Worm (Caenorhabditis elegans) whole organism, mixed stage, embryonic: ENCODE results near the gene nhr-181.

Source experiments
- M03D4.4 ChIP-seq: sonication (generic microtip); optimal IDR thresholded peaks from 2 replicates; lab custom pipeline; 2017; ENCODE audit warnings: mild to moderate bottlenecking, missing genetic modification characterization, missing compliant biosample characterization
- blmp-1 ChIP-seq: fragments of 150-350 bp; optimal IDR thresholded peaks from 2 replicates; lab custom pipeline; 2014; ENCODE audit warnings: missing biosample characterization, missing genetic modification characterization
- ceh-39 ChIP-seq: fragments of 150-350 bp; optimal IDR thresholded peaks from 2 replicates; lab custom pipeline; 2014; ENCODE audit warnings: missing biosample characterization, missing genetic modification characterization
- ceh-83 ChIP-seq: fragments of 200-800 bp; sonication (Bioruptor generic); optimal IDR thresholded peaks from 2 replicates; lab custom pipeline; 2018; ENCODE audit warnings: mild to moderate bottlenecking, missing genetic modification characterization, missing compliant biosample characterization
- ces-1 ChIP-seq: fragments of 150-350 bp; optimal IDR thresholded peaks from 2 replicates; lab custom pipeline; 2014; ENCODE audit warnings: missing biosample characterization, missing genetic modification reagents, missing genetic modification characterization
- cnd-1 ChIP-seq: fragments of 200-800 bp; sonication (Bioruptor generic); optimal IDR thresholded peaks from 2 replicates; lab custom pipeline; 2018; ENCODE audit warnings: mild to moderate bottlenecking, missing genetic modification characterization, missing compliant biosample characterization
- drap-1 ChIP-seq: fragments of 200-800 bp; sonication (Bioruptor generic); optimal IDR thresholded peaks from 3 replicates; lab custom pipeline; 2018; ENCODE audit warnings: mild to moderate bottlenecking, missing genetic modification characterization, missing compliant biosample characterization
- elt-1 ChIP-seq: sonication (generic microtip); optimal IDR thresholded peaks from 2 replicates; lab custom pipeline; 2017; ENCODE audit warnings: missing genetic modification characterization, mild to moderate bottlenecking, missing compliant biosample characterization, antibody characterized with exemption, moderate library complexity, borderline replicate concordance; ENCODE audit not compliant: insufficient read depth
- elt-3 ChIP-seq: fragments of 150-350 bp; optimal IDR thresholded peaks from 2 replicates; lab custom pipeline; 2014; ENCODE audit warnings: missing biosample characterization, missing genetic modification characterization
- flh-1 ChIP-seq: fragments of 200-800 bp; sonication (Bioruptor generic); optimal IDR thresholded peaks from 2 replicates; lab custom pipeline; 2018; ENCODE audit warnings: mild to moderate bottlenecking, missing genetic modification characterization, moderate library complexity, missing compliant biosample characterization
- ham-2 ChIP-seq: fragments of 200-800 bp; sonication (Bioruptor generic); optimal IDR thresholded peaks from 2 replicates; lab custom pipeline; 2018; ENCODE audit warnings: mild to moderate bottlenecking, missing genetic modification characterization, missing compliant biosample characterization
- hlh-1 ChIP-seq: fragments of 150-350 bp; optimal IDR thresholded peaks from 2 replicates; lab custom pipeline; 2014; ENCODE audit warnings: missing biosample characterization, missing genetic modification reagents, missing genetic modification characterization
- lin-13 ChIP-seq: fragments of 150-350 bp; optimal IDR thresholded peaks from 2 replicates; lab custom pipeline; 2014; ENCODE audit warnings: missing biosample characterization, missing genetic modification characterization
- lin-32 ChIP-seq: fragments of 200-800 bp; sonication (Bioruptor generic); optimal IDR thresholded peaks from 2 replicates; lab custom pipeline; 2018; ENCODE audit warnings: mild to moderate bottlenecking, missing genetic modification characterization, missing compliant biosample characterization
- lsy-2 ChIP-seq: fragments of 150-350 bp; optimal IDR thresholded peaks from 2 replicates; lab custom pipeline; 2014; ENCODE audit warnings: missing biosample characterization, missing genetic modification characterization
- mab-5 ChIP-seq: fragments of 150-350 bp; optimal IDR thresholded peaks from 2 replicates; lab custom pipeline; 2014; ENCODE audit warnings: missing biosample characterization, missing genetic modification characterization
- mep-1 ChIP-seq: fragments of 150-350 bp; optimal IDR thresholded peaks from 2 replicates; lab custom pipeline; 2017; ENCODE audit warnings: missing biosample characterization, missing genetic modification reagents, missing genetic modification characterization, inconsistent platforms
- mls-2 ChIP-seq: sonication (generic microtip); optimal IDR thresholded peaks from 2 replicates; lab custom pipeline; 2016; ENCODE audit warnings: mild to moderate bottlenecking, missing genetic modification characterization, moderate library complexity, missing compliant biosample characterization
- nhr-12 ChIP-seq: fragments of 150-350 bp; optimal IDR thresholded peaks from 2 replicates; lab custom pipeline; 2014; ENCODE audit warnings: missing biosample characterization, missing genetic modification characterization
- nhr-237 ChIP-seq: fragments of 150-350 bp; optimal IDR thresholded peaks from 2 replicates; lab custom pipeline; 2014; ENCODE audit warnings: missing biosample characterization, missing genetic modification characterization
- nhr-28 ChIP-seq: fragments of 150-350 bp; optimal IDR thresholded peaks from 2 replicates; lab custom pipeline; 2014; ENCODE audit warnings: missing biosample characterization, missing genetic modification characterization
- pha-4 ChIP-seq: fragments of 150-350 bp; optimal IDR thresholded peaks from 2 replicates; lab custom pipeline; 2018; ENCODE audit warnings: missing biosample characterization, missing genetic modification reagents, missing genetic modification characterization
- sem-2 ChIP-seq: fragments of 200-800 bp; sonication (Bioruptor generic); optimal IDR thresholded peaks from 2 replicates; lab custom pipeline; 2018; ENCODE audit warnings: mild to moderate bottlenecking, missing genetic modification characterization, missing compliant biosample characterization
- sptf-1 ChIP-seq: sonication (generic microtip); optimal IDR thresholded peaks from 2 replicates; lab custom pipeline; 2017; ENCODE audit warnings: mild to moderate bottlenecking, missing genetic modification characterization, moderate library complexity, missing compliant biosample characterization
- tbx-8 ChIP-seq: fragments of 200-800 bp; sonication (Bioruptor generic); optimal IDR thresholded peaks from 2 replicates; lab custom pipeline; 2018; ENCODE audit warnings: mild to moderate bottlenecking, missing genetic modification characterization, moderate library complexity, missing compliant biosample characterization
- unc-39 ChIP-seq: fragments of 150-350 bp; optimal IDR thresholded peaks from 2 replicates; lab custom pipeline; 2014; ENCODE audit warnings: missing biosample characterization, missing genetic modification characterization
- unc-62 ChIP-seq: fragments of 150-350 bp; optimal IDR thresholded peaks from 2 replicates; lab custom pipeline; 2014; ENCODE audit warnings: missing biosample characterization, missing genetic modification reagents, missing genetic modification characterization
- zip-8 ChIP-seq: fragments of 150-350 bp; optimal IDR thresholded peaks from 2 replicates; lab custom pipeline; 2014; ENCODE audit warnings: missing biosample characterization, missing genetic modification characterization
- ztf-11 ChIP-seq: fragments of 150-350 bp; optimal IDR thresholded peaks from 2 replicates; lab custom pipeline; 2014; ENCODE audit warnings: missing biosample characterization, missing genetic modification characterization

The nhr-181 gene

ce11 chrV:4094740-4095139, at the start of gene nhr-181:
Gene nhr-181, plus strand, starts transcription at chrV:4095040.
- TF ChIP-seq unc-62 (GFP tag; lab: Kevin White, UChicago) (no peak), pha-4 (no peak), cnd-1 (tag; lab: Kevin White, UChicago) (no peak), lin-13 (tag; lab: Kevin White, UChicago) (no peak), ham-2 (GFP tag; lab: Kevin White, UChicago) (no peak), lin-32 (no peak), lsy-2 (tag; lab: Kevin White, UChicago) (no peak)

- TF ChIP-seq lin-32 (no peak), nhr-28 (tag; lab: Kevin White, UChicago) (no peak), lsy-2 (tag; lab: Kevin White, UChicago) (no peak), zip-8 (tag; lab: Kevin White, UChicago) (no peak), flh-1 (GFP tag; lab: Kevin White, UChicago) (no peak), mab-5 (tag; lab: Kevin White, UChicago) (no peak), mls-2 (tag; lab: Kevin White, UChicago) (no peak), elt-1 (tag; lab: Kevin White, UChicago) (no peak), nhr-237 (no peak), elt-3 (tag; lab: Kevin White, UChicago) (no peak)
Measured at ce11 chrV:4046122-4046521, 48.7 kb upstream of the nhr-181 start, which contains the start of gene phat-7. Gene phat-7, plus strand, starts transcription at chrV:4046422.

ce11 chrV:4047541-4047940, 47.3 kb upstream of the nhr-181 start, which contains the start of gene srh-169:
Gene srh-169, plus strand, starts transcription at chrV:4047841.
- TF ChIP-seq M03D4.4 (tag; lab: Kevin White, UChicago) (no peak), sem-2 (GFP tag; lab: Kevin White, UChicago) (no peak), ham-2 (GFP tag; lab: Kevin White, UChicago) (no peak), ztf-11 (no peak), blmp-1 (tag; lab: Kevin White, UChicago) (no peak), hlh-1 (tag; lab: Kevin White, UChicago) (no peak), ceh-83 (GFP tag; lab: Kevin White, UChicago) (no peak), nhr-237 (no peak)

ce11 chrV:4055025-4055424, 39.8 kb upstream of the nhr-181 start, which contains the start of gene djr-1.2:
Gene djr-1.2, minus strand, starts transcription at chrV:4055125.
- TF ChIP-seq mab-5 (tag; lab: Kevin White, UChicago), result no peak
- no peak for TF ChIP-seq M03D4.4 (tag; lab: Kevin White, UChicago)

ce11 chrV:4056203-4056602, 38.6 kb upstream of the nhr-181 start:
- TF ChIP-seq nhr-237 (no peak), zip-8 (tag; lab: Kevin White, UChicago) (no peak), ceh-39 (tag; lab: Kevin White, UChicago) (no peak), drap-1 (no peak), unc-39 (no peak), mep-1 (tag; lab: Kevin White, UChicago) (no peak), nhr-12 (tag; lab: Kevin White, UChicago) (no peak), cnd-1 (tag; lab: Kevin White, UChicago) (no peak), elt-1 (tag; lab: Kevin White, UChicago) (no peak), sptf-1 (tag; lab: Kevin White, UChicago) (no peak), nhr-28 (tag; lab: Kevin White, UChicago) (no peak), sem-2 (GFP tag; lab: Kevin White, UChicago) (no peak), M03D4.4 (tag; lab: Kevin White, UChicago) (no peak), blmp-1 (tag; lab: Kevin White, UChicago) (no peak), ces-1 (GFP tag; lab: Kevin White, UChicago) (no peak), mls-2 (tag; lab: Kevin White, UChicago) (no peak), tbx-8 (no peak), ham-2 (GFP tag; lab: Kevin White, UChicago) (no peak), lsy-2 (tag; lab: Kevin White, UChicago) (no peak), ztf-11 (no peak)
